Worm (Caenorhabditis elegans) whole organism, mixed stage, embryonic: Measurements from ENCODE around the gene F56F11.1.

ENCODE experiments used
- M03D4.4 ChIP-seq: sonication (generic microtip); optimal IDR thresholded peaks from 2 replicates; lab custom pipeline; 2017; ENCODE audit warnings: mild to moderate bottlenecking, missing genetic modification characterization, missing compliant biosample characterization
- bed-3 ChIP-seq: fragments of 200-800 bp; sonication (Bioruptor generic); optimal IDR thresholded peaks from 3 replicates; lab custom pipeline; 2018; ENCODE audit warnings: mild to moderate bottlenecking, missing genetic modification characterization, moderate library complexity, missing compliant biosample characterization
- ces-1 ChIP-seq: fragments of 150-350 bp; optimal IDR thresholded peaks from 2 replicates; lab custom pipeline; 2014; ENCODE audit warnings: missing biosample characterization, missing genetic modification reagents, missing genetic modification characterization
- cnd-1 ChIP-seq: fragments of 200-800 bp; sonication (Bioruptor generic); optimal IDR thresholded peaks from 2 replicates; lab custom pipeline; 2018; ENCODE audit warnings: mild to moderate bottlenecking, missing genetic modification characterization, missing compliant biosample characterization
- drap-1 ChIP-seq: fragments of 200-800 bp; sonication (Bioruptor generic); optimal IDR thresholded peaks from 3 replicates; lab custom pipeline; 2018; ENCODE audit warnings: mild to moderate bottlenecking, missing genetic modification characterization, missing compliant biosample characterization
- elt-3 ChIP-seq: fragments of 150-350 bp; optimal IDR thresholded peaks from 2 replicates; lab custom pipeline; 2014; ENCODE audit warnings: missing biosample characterization, missing genetic modification characterization
- flh-1 ChIP-seq: fragments of 200-800 bp; sonication (Bioruptor generic); optimal IDR thresholded peaks from 2 replicates; lab custom pipeline; 2018; ENCODE audit warnings: mild to moderate bottlenecking, missing genetic modification characterization, moderate library complexity, missing compliant biosample characterization
- ham-2 ChIP-seq: fragments of 200-800 bp; sonication (Bioruptor generic); optimal IDR thresholded peaks from 2 replicates; lab custom pipeline; 2018; ENCODE audit warnings: mild to moderate bottlenecking, missing genetic modification characterization, missing compliant biosample characterization
- hlh-1 ChIP-seq: fragments of 150-350 bp; optimal IDR thresholded peaks from 2 replicates; lab custom pipeline; 2014; ENCODE audit warnings: missing biosample characterization, missing genetic modification reagents, missing genetic modification characterization
- lin-13 ChIP-seq: fragments of 150-350 bp; optimal IDR thresholded peaks from 2 replicates; lab custom pipeline; 2014; ENCODE audit warnings: missing biosample characterization, missing genetic modification characterization
- lin-32 ChIP-seq: fragments of 200-800 bp; sonication (Bioruptor generic); optimal IDR thresholded peaks from 2 replicates; lab custom pipeline; 2018; ENCODE audit warnings: mild to moderate bottlenecking, missing genetic modification characterization, missing compliant biosample characterization
- lsy-2 ChIP-seq: fragments of 150-350 bp; optimal IDR thresholded peaks from 2 replicates; lab custom pipeline; 2014; ENCODE audit warnings: missing biosample characterization, missing genetic modification characterization
- mep-1 ChIP-seq: fragments of 150-350 bp; optimal IDR thresholded peaks from 2 replicates; lab custom pipeline; 2017; ENCODE audit warnings: missing biosample characterization, missing genetic modification reagents, missing genetic modification characterization, inconsistent platforms
- nhr-12 ChIP-seq: fragments of 150-350 bp; optimal IDR thresholded peaks from 2 replicates; lab custom pipeline; 2014; ENCODE audit warnings: missing biosample characterization, missing genetic modification characterization
- nhr-2 ChIP-seq: fragments of 150-350 bp; optimal IDR thresholded peaks from 2 replicates; lab custom pipeline; 2014; ENCODE audit warnings: missing biosample characterization, missing genetic modification characterization
- nhr-28 ChIP-seq: fragments of 150-350 bp; optimal IDR thresholded peaks from 2 replicates; lab custom pipeline; 2014; ENCODE audit warnings: missing biosample characterization, missing genetic modification characterization
- sem-2 ChIP-seq: fragments of 200-800 bp; sonication (Bioruptor generic); optimal IDR thresholded peaks from 2 replicates; lab custom pipeline; 2018; ENCODE audit warnings: mild to moderate bottlenecking, missing genetic modification characterization, missing compliant biosample characterization
- unc-120 ChIP-seq: sonication (generic microtip); optimal IDR thresholded peaks from 2 replicates; lab custom pipeline; 2017; ENCODE audit warnings: missing genetic modification characterization, missing compliant biosample characterization; ENCODE audit not compliant: poor library complexity, severe bottlenecking
- unc-39 ChIP-seq: fragments of 150-350 bp; optimal IDR thresholded peaks from 2 replicates; lab custom pipeline; 2014; ENCODE audit warnings: missing biosample characterization, missing genetic modification characterization
- zip-8 ChIP-seq: fragments of 150-350 bp; optimal IDR thresholded peaks from 2 replicates; lab custom pipeline; 2014; ENCODE audit warnings: missing biosample characterization, missing genetic modification characterization

Gene F56F11.1

ce11 chrIII:2941578-2941977 is 50.0 kb downstream of the F56F11.1 start:
- TF ChIP-seq elt-3 (tag; lab: Kevin White, UChicago) = no peak
- TF ChIP-seq drap-1 (GFP tag; lab: Kevin White, UChicago) = no peak
- TF ChIP-seq nhr-2 (tag; lab: Kevin White, UChicago) = no peak
- TF ChIP-seq lin-32 (GFP tag; lab: Kevin White, UChicago) = no peak
- no peak for TF ChIP-seq unc-120 (tag; lab: Kevin White, UChicago)
- TF ChIP-seq nhr-12 (tag; lab: Kevin White, UChicago) = no peak
- TF ChIP-seq nhr-28 (tag; lab: Kevin White, UChicago) = no peak
- TF ChIP-seq mep-1 (tag; lab: Kevin White, UChicago) = no peak
- TF ChIP-seq zip-8 (tag; lab: Kevin White, UChicago) = no peak
- no peak for TF ChIP-seq lin-13 (tag; lab: Kevin White, UChicago)
- no peak for TF ChIP-seq hlh-1 (tag; lab: Kevin White, UChicago)
- TF ChIP-seq lsy-2 = no peak
- TF ChIP-seq ham-2 (GFP tag; lab: Kevin White, UChicago) = no peak
- TF ChIP-seq cnd-1 (tag; lab: Kevin White, UChicago) = no peak
- no peak for TF ChIP-seq M03D4.4 (tag; lab: Kevin White, UChicago)
- TF ChIP-seq sem-2 (GFP tag; lab: Kevin White, UChicago) = no peak
- TF ChIP-seq ces-1 (GFP tag; lab: Kevin White, UChicago) = no peak
- TF ChIP-seq unc-39 (tag; lab: Kevin White, UChicago) = no peak
- no peak for TF ChIP-seq bed-3 (GFP tag; lab: Kevin White, UChicago)
- no peak for TF ChIP-seq flh-1
